Fruit fly (Drosophila melanogaster): ENCODE measurements around the gene CG14322.
A peak's percentile ranks its signal among the peaks of the same experiment; 100 is the strongest.

The CG14322 gene

dm6 chr3R:17646102-17647050 is 1.1 kb upstream of the CG14322 start (continued):
- TF ChIP-seq CG8388 (GFP tag; optimal IDR thresholded peaks at IDR 0.05) (no peak), CG9932 (GFP tag; IDR thresholded peaks at IDR 0.05) (peak; percentile 46; the same call in 1 of the 2 replicates), Spps (tag; optimal IDR thresholded peaks at IDR 0.05) (no peak), CG12942 (GFP tag; optimal IDR thresholded peaks at IDR 0.05) (no peak), Sin3A (optimal IDR thresholded peaks at IDR 0.05) (no peak), ara (GFP tag; IDR thresholded peaks at IDR 0.05) (peak; percentile 46; the same call in 1 of the 2 replicates), ATbp (GFP tag; optimal IDR thresholded peaks at IDR 0.05) (no peak), HLHmδ (GFP tag; optimal IDR thresholded peaks at IDR 0.05) (no peak), CG15514 (GFP tag; optimal IDR thresholded peaks at IDR 0.05) (no peak), zf30C (GFP tag; optimal IDR thresholded peaks at IDR 0.05) (no peak), ci (GFP tag; IDR thresholded peaks at IDR 0.05) (no peak), CG2116 (GFP tag; optimal IDR thresholded peaks at IDR 0.05) (no peak), bab2 (GFP tag; optimal IDR thresholded peaks at IDR 0.05) (no peak), crc (GFP tag; optimal IDR thresholded peaks at IDR 0.05) (no peak), Fer2 (tag; optimal IDR thresholded peaks at IDR 0.05) (no peak), CG2120 (GFP tag; optimal IDR thresholded peaks at IDR 0.05) (peak; percentile 12), CG12071 (GFP tag; optimal IDR thresholded peaks at IDR 0.05) (no peak), az2 (GFP tag; optimal IDR thresholded peaks at IDR 0.05) (no peak), Rfx (GFP tag; IDR thresholded peaks at IDR 0.05) (peak; percentile 39; the same call in 1 of the 2 replicates), dati (GFP tag; IDR thresholded peaks at IDR 0.05) (no peak), NFAT (GFP tag; IDR thresholded peaks at IDR 0.05) (0 out of 2 replicates have a peak, but pooled peaks have one; percentile 35), sd (tag; optimal IDR thresholded peaks at IDR 0.05) (peak; percentile 40), CG8944 (GFP tag; optimal IDR thresholded peaks at IDR 0.05) (no peak), CG7357 (GFP tag; IDR thresholded peaks at IDR 0.05) (no peak), ssp (GFP tag; IDR thresholded peaks at IDR 0.05) (no peak), CG12744 (GFP tag; optimal IDR thresholded peaks at IDR 0.05) (no peak), CG17359 (tag; optimal IDR thresholded peaks at IDR 0.05) (peak; percentile 10), CG30403 (GFP tag; optimal IDR thresholded peaks at IDR 0.05) (no peak), slou (GFP tag; optimal IDR thresholded peaks at IDR 0.05) (no peak), CG17385 (GFP tag; optimal IDR thresholded peaks at IDR 0.05) (no peak), CG13287 (GFP tag; IDR thresholded peaks at IDR 0.05; ENCODE audit: partially characterized antibody) (peak; percentile 39; the same call in 1 of the 2 replicates), toy (GFP tag; IDR thresholded peaks at IDR 0.05) (no peak), CG31224 (GFP tag; IDR thresholded peaks at IDR 0.05) (no peak), D19A (tag; optimal IDR thresholded peaks at IDR 0.05) (no peak), hb (GFP tag; IDR thresholded peaks at IDR 0.05; ENCODE audit: partially characterized antibody) (peak; percentile 60; the same call in 1 of the 3 replicates), schlank (tag; optimal IDR thresholded peaks at IDR 0.05) (no peak), HLH4C (GFP tag; IDR thresholded peaks at IDR 0.05; ENCODE audit: partially characterized antibody) (peak; percentile 74; the same call in 1 of the 3 replicates), Nf-YA (GFP tag; IDR thresholded peaks at IDR 0.05) (no peak), CG6689 (GFP tag; IDR thresholded peaks at IDR 0.05) (no peak), CG1529 (GFP tag; optimal IDR thresholded peaks at IDR 0.05) (no peak), dpn (GFP tag; optimal IDR thresholded peaks at IDR 0.05) (no peak), CG11696 (GFP tag; IDR thresholded peaks at IDR 0.05) (no peak), CG34376 (GFP tag; optimal IDR thresholded peaks at IDR 0.05) (peak; percentile 78), bigmax (GFP tag; optimal IDR thresholded peaks at IDR 0.05) (no peak), nerfin-2 (GFP tag; IDR thresholded peaks at IDR 0.05; ENCODE audit: partially characterized antibody) (peak; percentile 64), slp2 (GFP tag; optimal IDR thresholded peaks at IDR 0.05) (no peak), exex (tag; optimal IDR thresholded peaks at IDR 0.05) (peak; percentile 98), ato (GFP tag; IDR thresholded peaks at IDR 0.05; ENCODE audit: partially characterized antibody) (peak; percentile 65; the same call in 1 of the 2 replicates), MTF-1 (GFP tag; optimal IDR thresholded peaks at IDR 0.05; ENCODE audit: borderline replicate concordance) (no peak)
